Worm (Caenorhabditis elegans) whole organism, late embryonic: ENCODE data around the gene C06H5.11.
"Not testable (repeated sequence)": the region's sequence is repeated elsewhere in the genome, so short reads cannot be mapped to it uniquely, and the experiment has no call there.

Source experiments
- F13H6.1 ChIP-seq: sonication (generic microtip); optimal IDR thresholded peaks from 2 replicates; lab custom pipeline; 2016; ENCODE audit warnings: missing genetic modification characterization, missing compliant biosample characterization
- T23F11.4 ChIP-seq: fragments of 200-800 bp; sonication (Bioruptor generic); optimal IDR thresholded peaks from 2 replicates; lab custom pipeline; 2018; ENCODE audit warnings: mild to moderate bottlenecking, missing genetic modification characterization, missing compliant biosample characterization
- Y22D7AL.16 ChIP-seq: sonication (generic microtip); optimal IDR thresholded peaks from 2 replicates; lab custom pipeline; 2016; ENCODE audit warnings: missing genetic modification characterization, missing compliant biosample characterization
- ama-1 ChIP-seq: fragments of 150-350 bp; optimal IDR thresholded peaks from 2 replicates; lab custom pipeline; 2014
- ceh-14 ChIP-seq: sonication (generic microtip); optimal IDR thresholded peaks from 2 replicates; lab custom pipeline; 2016; ENCODE audit warnings: missing genotype, missing genetic modification characterization, missing compliant biosample characterization
- ceh-18 ChIP-seq: sonication (generic microtip); optimal IDR thresholded peaks from 2 replicates; lab custom pipeline; 2016; ENCODE audit warnings: missing genetic modification characterization, missing compliant biosample characterization
- ceh-2 ChIP-seq: sonication (generic microtip); optimal IDR thresholded peaks from 2 replicates; lab custom pipeline; 2016; ENCODE audit warnings: missing genotype, missing genetic modification characterization, missing compliant biosample characterization
- ceh-22 ChIP-seq: sonication (generic microtip); optimal IDR thresholded peaks from 2 replicates; lab custom pipeline; 2017; ENCODE audit warnings: missing biosample characterization, missing genetic modification characterization
- ceh-24 ChIP-seq: sonication (generic microtip); optimal IDR thresholded peaks from 2 replicates; lab custom pipeline; 2016; ENCODE audit warnings: mild to moderate bottlenecking, missing genetic modification characterization, missing compliant biosample characterization
- ceh-31 ChIP-seq: sonication (generic microtip); optimal IDR thresholded peaks from 2 replicates; lab custom pipeline; 2016; ENCODE audit warnings: missing genetic modification characterization, missing compliant biosample characterization
- ceh-45 ChIP-seq: fragments of 200-800 bp; sonication (Bioruptor generic); IDR thresholded peaks from 2 replicates; pipeline ENCODE4 v1.3.6; 2022; ENCODE audit warnings: missing genetic modification reagents, missing genetic modification characterization, missing compliant biosample characterization
- ceh-6 ChIP-seq: fragments of 200-800 bp; sonication (Bioruptor generic); optimal IDR thresholded peaks from 2 replicates; lab custom pipeline; 2018; ENCODE audit warnings: mild to moderate bottlenecking, missing genetic modification characterization, missing compliant biosample characterization
- ceh-9 ChIP-seq: sonication (generic microtip); optimal IDR thresholded peaks from 2 replicates; lab custom pipeline; 2016; ENCODE audit warnings: mild to moderate bottlenecking, missing genetic modification characterization, inconsistent platforms, missing compliant biosample characterization
- che-1 ChIP-seq: sonication (generic microtip); optimal IDR thresholded peaks from 2 replicates; lab custom pipeline; 2016; ENCODE audit warnings: mild to moderate bottlenecking, missing genetic modification characterization, missing compliant biosample characterization
- dmd-4 ChIP-seq: sonication (generic microtip); optimal IDR thresholded peaks from 2 replicates; lab custom pipeline; 2016; ENCODE audit warnings: borderline replicate concordance, missing genetic modification characterization, missing compliant biosample characterization
- dve-1 ChIP-seq: sonication (generic microtip); optimal IDR thresholded peaks from 2 replicates; lab custom pipeline; 2017; ENCODE audit warnings: antibody characterized with exemption, mild to moderate bottlenecking, missing genetic modification characterization, missing compliant biosample characterization
- elt-2 ChIP-seq: sonication (generic microtip); optimal IDR thresholded peaks from 2 replicates; lab custom pipeline; 2016; ENCODE audit warnings: missing genetic modification reagents, missing genetic modification characterization, missing compliant biosample characterization
- elt-4 ChIP-seq: sonication (generic microtip); optimal IDR thresholded peaks from 2 replicates; lab custom pipeline; 2016; ENCODE audit warnings: missing genetic modification characterization, missing compliant biosample characterization
- ets-4 ChIP-seq: sonication (generic microtip); optimal IDR thresholded peaks from 2 replicates; lab custom pipeline; 2016; ENCODE audit warnings: missing genetic modification characterization, missing compliant biosample characterization
- fkh-10 ChIP-seq: fragments of 150-350 bp; optimal IDR thresholded peaks from 2 replicates; lab custom pipeline; 2014; ENCODE audit warnings: missing biosample characterization, missing genetic modification reagents, missing genetic modification characterization
- hlh-30 ChIP-seq: sonication (generic microtip); optimal IDR thresholded peaks from 2 replicates; lab custom pipeline; 2017; ENCODE audit warnings: antibody characterized with exemption, missing genetic modification characterization, missing compliant biosample characterization; ENCODE audit not compliant: insufficient read depth
- hlh-6 ChIP-seq: sonication (generic microtip); optimal IDR thresholded peaks from 2 replicates; lab custom pipeline; 2016; ENCODE audit warnings: missing genotype, missing genetic modification characterization, missing compliant biosample characterization
- hlh-8 ChIP-seq: sonication (generic microtip); optimal IDR thresholded peaks from 2 replicates; lab custom pipeline; 2016; ENCODE audit warnings: missing genotype, missing genetic modification characterization, missing compliant biosample characterization
- lin-11 ChIP-seq: fragments of 200-800 bp; sonication (Bioruptor generic); optimal IDR thresholded peaks from 2 replicates; lab custom pipeline; 2018; ENCODE audit warnings: mild to moderate bottlenecking, missing genetic modification characterization, missing compliant biosample characterization
- madf-2 ChIP-seq: sonication (generic microtip); optimal IDR thresholded peaks from 2 replicates; lab custom pipeline; 2017; ENCODE audit warnings: missing genetic modification characterization, missing compliant biosample characterization
- nfya-1 ChIP-seq: sonication (generic microtip); optimal IDR thresholded peaks from 2 replicates; lab custom pipeline; 2017; ENCODE audit warnings: missing genetic modification characterization, mild to moderate bottlenecking, missing compliant biosample characterization, antibody characterized with exemption, moderate library complexity
- nhr-232 ChIP-seq: sonication (generic microtip); optimal IDR thresholded peaks from 2 replicates; lab custom pipeline; 2016; ENCODE audit warnings: missing genetic modification characterization, missing compliant biosample characterization
- odd-2 ChIP-seq: sonication (generic microtip); optimal IDR thresholded peaks from 2 replicates; lab custom pipeline; 2017; ENCODE audit warnings: antibody characterized with exemption, mild to moderate bottlenecking, missing genetic modification characterization, missing compliant biosample characterization
- pag-3 ChIP-seq: sonication (generic microtip); optimal IDR thresholded peaks from 2 replicates; lab custom pipeline; 2016; ENCODE audit warnings: missing compliant biosample characterization, missing genetic modification characterization, borderline replicate concordance
- pat-9 ChIP-seq: fragments of 200-800 bp; sonication (Bioruptor generic); optimal IDR thresholded peaks from 2 replicates; lab custom pipeline; 2018; ENCODE audit warnings: mild to moderate bottlenecking, missing genetic modification characterization, moderate library complexity, missing compliant biosample characterization
- pha-2 ChIP-seq: sonication (generic microtip); optimal IDR thresholded peaks from 2 replicates; lab custom pipeline; 2017; ENCODE audit warnings: mild to moderate bottlenecking, missing genetic modification characterization, missing compliant biosample characterization
- pha-4 ChIP-seq: fragments of 150-350 bp; optimal IDR thresholded peaks from 2 replicates; lab custom pipeline; 2018; ENCODE audit warnings: missing biosample characterization, missing genetic modification reagents, missing genetic modification characterization
- pqm-1 ChIP-seq: sonication (generic microtip); optimal IDR thresholded peaks from 2 replicates; lab custom pipeline; 2016; ENCODE audit warnings: missing genetic modification characterization, missing compliant biosample characterization
- rnt-1 ChIP-seq: sonication (generic microtip); optimal IDR thresholded peaks from 2 replicates; lab custom pipeline; 2016; ENCODE audit warnings: missing genetic modification characterization, missing compliant biosample characterization
- syd-9 ChIP-seq: sonication (generic microtip); optimal IDR thresholded peaks from 2 replicates; lab custom pipeline; 2016; ENCODE audit warnings: mild to moderate bottlenecking, missing genetic modification characterization, moderate library complexity, missing compliant biosample characterization
- tbx-2 ChIP-seq: sonication (generic microtip); optimal IDR thresholded peaks from 2 replicates; lab custom pipeline; 2016; ENCODE audit warnings: missing genetic modification characterization, missing compliant biosample characterization
- tbx-7 ChIP-seq: sonication (generic microtip); optimal IDR thresholded peaks from 2 replicates; lab custom pipeline; 2016; ENCODE audit warnings: missing genotype, missing genetic modification characterization, missing compliant biosample characterization
- ttx-3 ChIP-seq: sonication (generic microtip); optimal IDR thresholded peaks from 2 replicates; lab custom pipeline; 2016; ENCODE audit warnings: missing genetic modification reagents, missing genetic modification characterization, missing compliant biosample characterization
- unc-42 ChIP-seq: sonication (generic microtip); optimal IDR thresholded peaks from 2 replicates; lab custom pipeline; 2016; ENCODE audit warnings: missing genotype, missing genetic modification characterization, missing compliant biosample characterization
- unc-55 ChIP-seq: sonication (generic microtip); optimal IDR thresholded peaks from 2 replicates; lab custom pipeline; 2017; ENCODE audit warnings: missing biosample characterization, missing genetic modification reagents, missing genetic modification characterization

The C06H5.11 gene

ce11 chrV:17888939-17889338 lies 4.9 kb downstream of the C06H5.11 start, which contains the start of gene C06H5.6:
C06H5.6 (minus strand) TSS chrV:17888984.
- peak; percentile 56 for TF ChIP-seq elt-2
- TF ChIP-seq rnt-1: no peak
- TF ChIP-seq pha-2 (tag; lab: Kevin White, UChicago): no peak

ce11 chrV:17871049-17871448 lies 22.8 kb downstream of the C06H5.11 start, which contains the start of gene phf-14:
phf-14 (plus strand) TSS chrV:17871393.
- TF ChIP-seq nfya-1 (peak; percentile 3), pqm-1 (tag; lab: Kevin White, UChicago) (no peak), Y22D7AL.16 (no peak)

- TF ChIP-seq T23F11.4 (GFP tag; lab: Kevin White, UChicago): no peak
- TF ChIP-seq ama-1 (lab: Kevin White, UChicago): no peak
- no peak for TF ChIP-seq ceh-45 (GFP tag; lab: Robert Waterston, UW)
- TF ChIP-seq rnt-1: no peak
- no peak for TF ChIP-seq pha-4 (tag; lab: Kevin White, UChicago)
Observed at ce11 chrV:17870569-17870968, 23.3 kb downstream of the C06H5.11 start, which contains the start of gene csn-1. csn-1 (minus strand) TSS chrV:17870651.

ce11 chrV:17865309-17865708 lies 28.6 kb downstream of the C06H5.11 start, which contains the start of gene Y59A8A.8:
Y59A8A.8 (plus strand) TSS chrV:17865609.
- not testable (repeated sequence) for TF ChIP-seq hlh-8, dmd-4, hlh-6 (tag; lab: Kevin White, UChicago)

ce11 chrV:17859519-17859918 lies 34.3 kb downstream of the C06H5.11 start:
- no peak for TF ChIP-seq pha-4 (tag; lab: Kevin White, UChicago)
- no peak for TF ChIP-seq odd-2 (tag; lab: Kevin White, UChicago)
- TF ChIP-seq, all 69 proteins: peak for 0

ce11 chrV:17859065-17859464 lies 34.8 kb downstream of the C06H5.11 start:
- TF ChIP-seq pag-3 (no peak), tbx-7 (no peak), odd-2 (tag; lab: Kevin White, UChicago) (no peak), ceh-9 (tag; lab: Kevin White, UChicago) (no peak), fkh-10 (GFP tag; lab: Kevin White, UChicago) (no peak), rnt-1 (no peak), ets-4 (no peak), ceh-2 (tag; lab: Kevin White, UChicago) (no peak), pha-2 (tag; lab: Kevin White, UChicago) (no peak), ceh-24 (tag; lab: Kevin White, UChicago) (no peak), ceh-14 (tag; lab: Kevin White, UChicago) (no peak), che-1 (tag; lab: Kevin White, UChicago) (no peak), nhr-232 (no peak), elt-4 (tag; lab: Kevin White, UChicago) (no peak), pat-9 (tag; lab: Kevin White, UChicago) (no peak), pha-4 (tag; lab: Kevin White, UChicago) (no peak), dve-1 (no peak), madf-2 (tag; lab: Kevin White, UChicago) (no peak), unc-55 (GFP tag; lab: Kevin White, UChicago) (no peak), Y22D7AL.16 (no peak)

ce11 chrV:17857901-17858300 lies 36.0 kb downstream of the C06H5.11 start:
- TF ChIP-seq ets-4 (peak; percentile 46), ceh-18 (tag; lab: Kevin White, UChicago) (peak; percentile 86), ttx-3 (tag; lab: Kevin White, UChicago) (no peak), unc-42 (tag; lab: Kevin White, UChicago) (peak; percentile 97), ceh-14 (tag; lab: Kevin White, UChicago) (peak; percentile 77), ceh-31 (tag; lab: Kevin White, UChicago) (peak; percentile 83), ceh-6 (no peak), nfya-1 (peak; percentile 98), syd-9 (tag; lab: Kevin White, UChicago) (peak; percentile 34), lin-11 (tag; lab: Kevin White, UChicago) (no peak), ceh-22 (no peak), tbx-2 (tag; lab: Kevin White, UChicago) (peak; percentile 37), F13H6.1 (tag; lab: Kevin White, UChicago) (peak; percentile 65), pha-4 (tag; lab: Kevin White, UChicago) (no peak), pag-3 (peak; percentile 67), fkh-10 (GFP tag; lab: Kevin White, UChicago) (peak; percentile 55), unc-55 (GFP tag; lab: Kevin White, UChicago) (peak; percentile 74), hlh-30 (tag; lab: Kevin White, UChicago) (peak; percentile 55)
